Fruit fly (Drosophila melanogaster) whole organism: ENCODE measurements around the gene Elo68beta.
"Not testable (repeated sequence)": the region's sequence is repeated elsewhere in the genome, so short reads cannot be mapped to it uniquely, and the experiment has no call there.

ENCODE experiments used
- EcR ChIP-seq, 2 experiments: fragments of >200 bp; optimal IDR thresholded peaks; 2 replicates each; lab custom pipeline; 2017; ENCODE audit warnings: missing biosample characterization in 2 of 2, missing genetic modification characterization in 2 of 2, missing genetic modification reagents in 2 of 2
- pan ChIP-seq: fragments of >200 bp; optimal IDR thresholded peaks from 2 replicates; lab custom pipeline; 2017

dm6 chr3L:11132055-11132454 lies 30.6 kb upstream of the Elo68beta start, which contains the start of gene CG32074:
- not testable (repeated sequence) for TF ChIP-seq EcR (GFP tag; optimal IDR thresholded peaks at IDR 0.05; lab: Kevin White, UChicago); pan (lab: Kevin White, UChicago)
